Worm (Caenorhabditis elegans) whole organism, young adult: Measurements from ENCODE around the gene acs-11.

ENCODE experiments used
- nfya-1 ChIP-seq: sonication (generic microtip); optimal IDR thresholded peaks from 2 replicates; lab custom pipeline; 2017; ENCODE audit warnings: antibody characterized with exemption, missing compliant biosample characterization, missing genetic modification characterization, borderline replicate concordance; ENCODE audit not compliant: insufficient read depth
- unc-130 ChIP-seq: sonication (generic microtip); optimal IDR thresholded peaks from 2 replicates; lab custom pipeline; 2016; ENCODE audit warnings: missing genetic modification reagents, missing genetic modification characterization, missing compliant biosample characterization
- zim-3 ChIP-seq: sonication (generic microtip); optimal IDR thresholded peaks from 2 replicates; lab custom pipeline; 2017; ENCODE audit warnings: mild to moderate bottlenecking, missing genetic modification characterization, moderate library complexity, missing compliant biosample characterization

- TF ChIP-seq nfya-1, result no peak
- TF ChIP-seq unc-130, result no peak
- no peak for TF ChIP-seq zim-3 (tag; lab: Kevin White, UChicago)
Observed at ce11 chrII:4762574-4763285, 20.8 kb downstream of the acs-11 start, which contains the start of gene F26G1.2.
